Fruit fly (Drosophila melanogaster): ENCODE results near the gene Cdep.

DNA sequence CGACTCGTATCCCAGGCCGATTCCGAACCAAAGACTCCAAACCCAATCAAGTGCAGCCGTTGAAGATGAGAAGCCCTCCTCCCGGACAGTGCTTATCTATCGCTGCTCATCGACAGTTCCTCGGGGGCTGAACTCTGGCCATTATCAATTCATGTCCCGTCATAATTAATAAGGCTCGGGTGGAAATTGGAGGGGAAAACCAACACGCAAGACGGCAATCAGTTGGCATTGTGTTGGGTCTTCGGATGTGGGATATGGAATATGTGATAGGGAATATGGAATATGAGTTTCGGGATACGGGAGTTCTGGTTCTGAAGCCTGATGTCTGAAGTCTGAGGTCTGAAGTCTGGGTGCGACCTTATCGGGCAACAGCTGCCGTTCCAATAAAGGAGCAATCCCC, 83.0 kb downstream of the Cdep start:
- TF ChIP-seq CG8478 (optimal IDR thresholded peaks at IDR 0.05) = no peak
- no peak for TF ChIP-seq pan (optimal IDR thresholded peaks at IDR 0.05)
- no peak for TF ChIP-seq Dll (optimal IDR thresholded peaks at IDR 0.05)
- TF ChIP-seq usp (GFP tag; optimal IDR thresholded peaks at IDR 0.05) = no peak
- TF ChIP-seq psq (optimal IDR thresholded peaks at IDR 0.05) = no peak
